Fruit fly (Drosophila melanogaster) whole organism, embryonic: ENCODE results near the gene CG7386.

Experiments
- Abd-B ChIP-seq: fragments of 200-800 bp; sonication (Bioruptor generic); optimal IDR thresholded peaks from 2 replicates; lab custom pipeline; 2018; ENCODE audit warnings: missing biosample characterization, mild to moderate bottlenecking, missing genetic modification characterization, moderate library complexity
- Bdp1 ChIP-seq: fragments of 200-800 bp; sonication (Bioruptor generic); optimal IDR thresholded peaks from 3 replicates; lab custom pipeline; 2016; ENCODE audit warnings: missing biosample characterization, missing genetic modification characterization
- CG10267 ChIP-seq: fragments of 200-800 bp; sonication (Bioruptor generic); optimal IDR thresholded peaks from 2 replicates; lab custom pipeline; 2018; ENCODE audit warnings: missing biosample characterization, mild to moderate bottlenecking, missing genetic modification characterization, moderate library complexity
- CG11456 ChIP-seq: fragments of 200-800 bp; sonication (Bioruptor generic); IDR thresholded peaks from 3 replicates; pipeline ENCODE4 v1.3.6; 2022; ENCODE audit warnings: missing biosample characterization, missing genetic modification characterization
- CG11696 ChIP-seq: fragments of 200-800 bp; sonication (Bioruptor generic); IDR thresholded peaks from 2 replicates; pipeline ENCODE4 v1.3.6; 2022; ENCODE audit warnings: missing biosample characterization, missing genetic modification characterization
- CG12219 ChIP-seq: fragments of 200-800 bp; sonication (Bioruptor generic); optimal IDR thresholded peaks from 3 replicates; lab custom pipeline; 2018; ENCODE audit warnings: missing biosample characterization, mild to moderate bottlenecking, missing genetic modification characterization
- CG12299 ChIP-seq: fragments of 200-800 bp; sonication (Bioruptor generic); optimal IDR thresholded peaks from 2 replicates; lab custom pipeline; 2018; ENCODE audit warnings: missing biosample characterization, mild to moderate bottlenecking, missing genetic modification characterization
- CG12942 ChIP-seq: fragments of 200-800 bp; sonication (Bioruptor generic); optimal IDR thresholded peaks from 3 replicates; lab custom pipeline; 2016; ENCODE audit warnings: missing biosample characterization, missing genetic modification characterization
- CG13296 ChIP-seq: fragments of 200-800 bp; sonication (Bioruptor generic); optimal IDR thresholded peaks from 3 replicates; lab custom pipeline; 2018; ENCODE audit warnings: missing biosample characterization, mild to moderate bottlenecking, missing genetic modification characterization
- CG13624 ChIP-seq: fragments of 200-800 bp; sonication (Bioruptor generic); optimal IDR thresholded peaks from 2 replicates; lab custom pipeline; 2016; ENCODE audit warnings: missing biosample characterization, missing genetic modification characterization
- CG14014 ChIP-seq: fragments of 200-800 bp; sonication (Bioruptor generic); IDR thresholded peaks from 2 replicates; pipeline ENCODE4 v1.3.6; 2022; ENCODE audit warnings: missing biosample characterization, missing genetic modification characterization
- CG17385 ChIP-seq: fragments of 200-800 bp; sonication (Bioruptor generic); optimal IDR thresholded peaks from 3 replicates; lab custom pipeline; 2018; ENCODE audit warnings: missing biosample characterization, mild to moderate bottlenecking, missing genetic modification characterization
- CG17612 ChIP-seq: fragments of 200-800 bp; sonication (Bioruptor generic); IDR thresholded peaks from 2 replicates; pipeline ENCODE4 v1.3.6; 2022; ENCODE audit warnings: missing biosample characterization, missing genetic modification characterization
- CG30020 ChIP-seq: fragments of 200-800 bp; optimal IDR thresholded peaks from 2 replicates; lab custom pipeline; 2019; ENCODE audit warnings: missing biosample characterization, mild to moderate bottlenecking, missing genetic modification characterization, moderate library complexity
- CG3847 ChIP-seq: fragments of 200-800 bp; sonication (Bioruptor generic); IDR thresholded peaks from 2 replicates; pipeline ENCODE4 v1.3.6; 2022; ENCODE audit warnings: missing biosample characterization, missing genetic modification characterization
- CG4282 ChIP-seq: fragments of 200-800 bp; sonication (Bioruptor generic); optimal IDR thresholded peaks from 2 replicates; lab custom pipeline; 2016; ENCODE audit warnings: missing biosample characterization, missing genetic modification characterization
- CG5953 ChIP-seq: fragments of 200-800 bp; sonication (Bioruptor generic); IDR thresholded peaks from 2 replicates; pipeline ENCODE4 v1.3.6; 2022; ENCODE audit warnings: missing biosample characterization, missing genetic modification characterization
- CG7987 ChIP-seq: fragments of 200-800 bp; sonication (Bioruptor generic); optimal IDR thresholded peaks from 2 replicates; lab custom pipeline; 2018; ENCODE audit warnings: missing biosample characterization, mild to moderate bottlenecking, missing genetic modification characterization, moderate library complexity
- D19B ChIP-seq: fragments of 200-800 bp; sonication (Bioruptor generic); optimal IDR thresholded peaks from 2 replicates; lab custom pipeline; 2017; ENCODE audit warnings: missing biosample characterization, mild to moderate bottlenecking, missing genetic modification characterization
- Deaf1 ChIP-seq: fragments of 200-800 bp; optimal IDR thresholded peaks from 3 replicates; lab custom pipeline; 2019; ENCODE audit warnings: missing biosample characterization, mild to moderate bottlenecking, missing genetic modification characterization, moderate library complexity
- Doc3 ChIP-seq: fragments of 200-800 bp; sonication (Bioruptor generic); IDR thresholded peaks from 3 replicates; pipeline ENCODE4 v1.3.6; 2022; ENCODE audit warnings: missing biosample characterization, missing genetic modification characterization; ENCODE audit not compliant: partially characterized antibody
- H15 ChIP-seq: fragments of 200-800 bp; sonication (Bioruptor generic); IDR thresholded peaks from 3 replicates; pipeline ENCODE4 v1.3.6; 2022; ENCODE audit warnings: missing biosample characterization, missing genetic modification characterization
- Hand ChIP-seq: fragments of 200-800 bp; sonication (Bioruptor generic); optimal IDR thresholded peaks from 2 replicates; lab custom pipeline; 2017; ENCODE audit warnings: mild to moderate bottlenecking, missing biosample characterization, missing genetic modification reagents, missing genetic modification characterization
- Jarid2 ChIP-seq: fragments of 200-800 bp; sonication (Bioruptor generic); optimal IDR thresholded peaks from 3 replicates; lab custom pipeline; 2017; ENCODE audit warnings: mild to moderate bottlenecking, missing biosample characterization, missing genetic modification reagents, missing genetic modification characterization
- Opbp ChIP-seq: fragments of 200-800 bp; sonication (Bioruptor generic); IDR thresholded peaks from 3 replicates; pipeline ENCODE4 v1.3.6; 2022; ENCODE audit warnings: missing biosample characterization, missing genetic modification characterization; ENCODE audit not compliant: partially characterized antibody
- Sox100B ChIP-seq: fragments of 200-800 bp; sonication (Bioruptor generic); optimal IDR thresholded peaks from 3 replicates; lab custom pipeline; 2018; ENCODE audit warnings: missing biosample characterization, mild to moderate bottlenecking, missing genetic modification characterization
- Spps ChIP-seq: fragments of 200-800 bp; sonication (Bioruptor generic); optimal IDR thresholded peaks from 2 replicates; lab custom pipeline; 2018; ENCODE audit warnings: missing biosample characterization, mild to moderate bottlenecking, missing genetic modification characterization
- Taf1 ChIP-seq: fragments of 200-800 bp; sonication (Bioruptor generic); IDR thresholded peaks from 2 replicates; pipeline ENCODE4 v1.3.6; 2022; ENCODE audit warnings: missing biosample characterization, missing genetic modification characterization
- ash1 ChIP-seq: fragments of 200-800 bp; sonication (Bioruptor generic); optimal IDR thresholded peaks from 2 replicates; lab custom pipeline; 2018; ENCODE audit warnings: missing biosample characterization, mild to moderate bottlenecking, missing genetic modification characterization
- bcd ChIP-seq: fragments of 200-800 bp; sonication (Bioruptor generic); optimal IDR thresholded peaks from 2 replicates; lab custom pipeline; 2017; ENCODE audit warnings: missing biosample characterization, mild to moderate bottlenecking, missing genetic modification characterization
- en ChIP-seq: fragments of 200-800 bp; sonication (Bioruptor generic); optimal IDR thresholded peaks from 2 replicates; lab custom pipeline; 2016; ENCODE audit warnings: missing biosample characterization, missing genetic modification characterization
- esg ChIP-seq: fragments of 200-800 bp; sonication (Bioruptor generic); conservative IDR thresholded peaks from 2 replicates; pipeline ENCODE4 v1.3.6; 2022; ENCODE audit warnings: missing biosample characterization, missing genetic modification characterization
- ewg ChIP-seq: fragments of 200-800 bp; sonication (Bioruptor generic); optimal IDR thresholded peaks from 3 replicates; lab custom pipeline; 2017; ENCODE audit warnings: mild to moderate bottlenecking, missing biosample characterization, missing genetic modification reagents, missing genetic modification characterization
- gcm ChIP-seq: fragments of 200-800 bp; sonication (Bioruptor generic); optimal IDR thresholded peaks from 2 replicates; lab custom pipeline; 2019; ENCODE audit warnings: missing biosample characterization, mild to moderate bottlenecking, missing genetic modification characterization, moderate library complexity
- grau ChIP-seq: fragments of 200-800 bp; optimal IDR thresholded peaks from 3 replicates; lab custom pipeline; 2019; ENCODE audit warnings: missing biosample characterization, mild to moderate bottlenecking, missing genetic modification characterization, moderate library complexity
- gro ChIP-seq: fragments of 200-800 bp; sonication (Bioruptor generic); optimal IDR thresholded peaks from 2 replicates; lab custom pipeline; 2016; ENCODE audit warnings: missing biosample characterization, missing genetic modification characterization
- ham ChIP-seq: fragments of 200-800 bp; sonication (Bioruptor generic); IDR thresholded peaks from 2 replicates; pipeline ENCODE4 v1.3.6; 2022; ENCODE audit warnings: missing biosample characterization, missing genetic modification characterization
- hkb ChIP-seq, 2 experiments: fragments of 200-800 bp in 1 of 2; fragments of >200 bp in 1 of 2; sonication (Bioruptor generic) in 1 of 2; IDR thresholded peaks in 1 of 2; optimal IDR thresholded peaks in 1 of 2; 2 replicates each; pipeline versions ENCODE4 v1.3.6 to Lab custom; 2017 to 2022; ENCODE audit warnings: missing biosample characterization in 1 of 2, missing genetic modification characterization in 1 of 2
- jumu ChIP-seq: fragments of 200-800 bp; sonication (Bioruptor generic); optimal IDR thresholded peaks from 3 replicates; lab custom pipeline; 2016; ENCODE audit warnings: missing biosample characterization, missing genetic modification characterization
- ken ChIP-seq: fragments of 200-800 bp; sonication (Bioruptor generic); IDR thresholded peaks from 3 replicates; pipeline ENCODE4 v1.3.6; 2022; ENCODE audit warnings: missing biosample characterization, missing genetic modification characterization
- klu ChIP-seq: fragments of 200-800 bp; sonication (Bioruptor generic); IDR thresholded peaks from 2 replicates; pipeline ENCODE4 v1.3.6; 2022; ENCODE audit warnings: missing biosample characterization, missing genetic modification characterization
- maf-S ChIP-seq: fragments of 200-800 bp; sonication (Bioruptor generic); optimal IDR thresholded peaks from 2 replicates; lab custom pipeline; 2016; ENCODE audit warnings: missing biosample characterization, missing genetic modification characterization
- prd ChIP-seq, 3 experiments: fragments of >200 bp in 2 of 3; fragments of 200-800 bp in 1 of 3; sonication (Bioruptor generic) in 1 of 3; optimal IDR thresholded peaks in 2 of 3; IDR thresholded peaks in 1 of 3; 2 replicates in 2 of 3; 3 replicates in 1 of 3; pipeline versions ENCODE4 v1.3.6 to Lab custom; 2017 to 2022; ENCODE audit warnings: missing biosample characterization in 1 of 3, missing genetic modification characterization in 1 of 3
- row ChIP-seq: fragments of 200-800 bp; sonication (Bioruptor generic); IDR thresholded peaks from 3 replicates; pipeline ENCODE4 v1.3.6; 2022; ENCODE audit warnings: missing biosample characterization, missing genetic modification characterization
- run ChIP-seq: fragments of 200-800 bp; sonication (Bioruptor generic); optimal IDR thresholded peaks from 3 replicates; lab custom pipeline; 2018; ENCODE audit warnings: missing biosample characterization, mild to moderate bottlenecking, missing genetic modification characterization
- tx ChIP-seq: fragments of 200-800 bp; sonication (Bioruptor generic); optimal IDR thresholded peaks from 2 replicates; lab custom pipeline; 2016; ENCODE audit warnings: missing biosample characterization, missing genetic modification characterization
- vnd ChIP-seq: fragments of 200-800 bp; sonication (Bioruptor generic); IDR thresholded peaks from 3 replicates; pipeline ENCODE4 v1.3.6; 2022; ENCODE audit warnings: missing biosample characterization, missing genetic modification characterization; ENCODE audit not compliant: partially characterized antibody
- wdn ChIP-seq: fragments of 200-800 bp; sonication (Bioruptor generic); IDR thresholded peaks from 2 replicates; pipeline ENCODE4 v1.3.6; 2022; ENCODE audit warnings: missing biosample characterization, missing genetic modification characterization
- wek ChIP-seq: fragments of 200-800 bp; sonication (Bioruptor generic); optimal IDR thresholded peaks from 3 replicates; lab custom pipeline; 2018; ENCODE audit warnings: missing biosample characterization, mild to moderate bottlenecking, missing genetic modification characterization, moderate library complexity
- z ChIP-seq: fragments of 200-800 bp; sonication (Bioruptor generic); IDR thresholded peaks from 3 replicates; pipeline ENCODE4 v1.3.6; 2022; ENCODE audit warnings: missing biosample characterization, missing genetic modification characterization

The CG7386 gene

DNA sequence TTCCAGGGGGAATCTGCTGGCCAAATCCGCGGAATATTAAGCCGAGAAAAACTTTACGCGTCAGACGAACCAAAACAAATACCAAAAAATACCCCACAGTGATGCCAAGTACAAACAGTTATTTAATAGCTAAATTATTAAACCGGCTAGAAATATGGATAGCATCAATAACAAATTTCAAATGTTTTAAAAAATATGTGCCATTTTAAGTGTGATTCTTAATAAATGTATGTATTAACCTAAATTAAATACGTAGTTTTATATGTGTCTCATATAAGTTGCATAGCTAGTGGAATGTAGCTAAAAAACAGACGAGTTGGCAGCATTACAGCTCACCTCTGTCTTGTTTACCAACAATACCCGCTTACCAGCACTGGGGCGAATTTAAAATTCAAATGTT is 7.8 kb upstream of the CG7386 start, which contains the start of gene CG10274 (continued):
- TF ChIP-seq z (no peak), ewg (GFP tag; lab: Kevin White, UChicago) (peak; percentile 61), Abd-B (GFP tag; lab: Kevin White, UChicago) (peak; percentile 79), row (GFP tag; lab: Robert Waterston, UW) (peak; percentile 97), ash1 (GFP tag; lab: Kevin White, UChicago) (no peak), jumu (GFP tag; lab: Kevin White, UChicago) (peak; percentile 64), grau (peak; percentile 83), tx (GFP tag; lab: Kevin White, UChicago) (peak; percentile 45), Taf1 (GFP tag; lab: Robert Waterston, UW) (no peak), CG12299 (tag; lab: Kevin White, UChicago) (peak; percentile 19), Sox100B (GFP tag; lab: Kevin White, UChicago) (no peak), CG11696 (no peak), gcm (GFP tag; lab: Kevin White, UChicago) (no peak), CG5953 (GFP tag; lab: Robert Waterston, UW) (no peak), CG10267 (tag; lab: Kevin White, UChicago) (peak; percentile 98), D19B (no peak), run (tag; lab: Kevin White, UChicago) (no peak), H15 (GFP tag; lab: Robert Waterston, UW) (peak; percentile 47; the same call in 1 of the 3 replicates), CG3847 (GFP tag; lab: Robert Waterston, UW) (peak; percentile 78), Opbp (GFP tag; lab: Robert Waterston, UW) (no peak), Jarid2 (GFP tag; lab: Kevin White, UChicago) (no peak), hkb (optimal IDR thresholded peaks at IDR 0.05; lab: Kevin White, UChicago) (no peak), hkb (GFP tag; IDR thresholded peaks at IDR 0.05; lab: Robert Waterston, UW) (peak; percentile 37; the same call in 1 of the 2 replicates), vnd (no peak), CG12942 (GFP tag; lab: Kevin White, UChicago) (peak; percentile 72), CG11456 (GFP tag; lab: Robert Waterston, UW) (no peak; the same call in 2 of the 3 replicates), gro (GFP tag; lab: Kevin White, UChicago) (peak; percentile 77), CG14014 (peak; percentile 76), CG13624 (GFP tag; lab: Kevin White, UChicago) (peak; percentile 79), CG7987 (GFP tag; lab: Kevin White, UChicago) (peak; percentile 1), ham (GFP tag; lab: Robert Waterston, UW) (no peak), CG17385 (no peak), bcd (GFP tag; lab: Kevin White, UChicago) (peak; percentile 78), Doc3 (GFP tag; lab: Robert Waterston, UW) (no peak), prd (optimal IDR thresholded peaks at IDR 0.05; lab: Kevin White, UChicago) (no peak), prd (GFP tag; IDR thresholded peaks at IDR 0.05; lab: Robert Waterston, UW) (peak; percentile 82), wek (GFP tag; lab: Kevin White, UChicago) (no peak), Spps (peak; percentile 56), CG4282 (GFP tag; lab: Kevin White, UChicago) (no peak), Bdp1 (GFP tag; lab: Kevin White, UChicago) (peak; percentile 69), CG12219 (GFP tag; lab: Kevin White, UChicago) (peak; percentile 2), wdn (GFP tag; lab: Robert Waterston, UW) (peak; percentile 40; the same call in 1 of the 2 replicates), esg (peak; percentile 54; the same call in 1 of the 2 replicates), CG17612 (GFP tag; lab: Robert Waterston, UW) (no peak), Deaf1 (no peak), Hand (GFP tag; lab: Kevin White, UChicago) (no peak), ken (peak; percentile 55; the same call in 2 of the 3 replicates), CG30020 (tag; lab: Kevin White, UChicago) (peak; percentile 79), CG13296 (GFP tag; lab: Kevin White, UChicago) (no peak), klu (GFP tag; lab: Robert Waterston, UW) (peak; percentile 73; the same call in 1 of the 2 replicates), en (no peak), maf-S (GFP tag; lab: Kevin White, UChicago) (peak; percentile 6)
